Fruit fly (Drosophila melanogaster) whole organism, adult: ENCODE measurements around the gene CG4704.

Source experiments
- CG14711 ChIP-seq: fragments of 200-800 bp; sonication (Bioruptor generic); optimal IDR thresholded peaks from 2 replicates; lab custom pipeline; 2018; ENCODE audit warnings: missing biosample characterization, mild to moderate bottlenecking, missing genetic modification characterization, moderate library complexity
- CG33017 ChIP-seq: fragments of 200-800 bp; sonication (Bioruptor generic); optimal IDR thresholded peaks from 2 replicates; lab custom pipeline; 2018; ENCODE audit warnings: missing biosample characterization, mild to moderate bottlenecking, missing genetic modification characterization, moderate library complexity
- CG5204 ChIP-seq: fragments of 200-800 bp; sonication (Bioruptor generic); optimal IDR thresholded peaks from 2 replicates; lab custom pipeline; 2016; ENCODE audit warnings: missing biosample characterization, missing genetic modification characterization
- CG7045 ChIP-seq: fragments of 200-800 bp; sonication (Bioruptor generic); optimal IDR thresholded peaks from 2 replicates; lab custom pipeline; 2017; ENCODE audit warnings: missing biosample characterization, mild to moderate bottlenecking, missing genetic modification characterization
- Hr96 ChIP-seq: fragments of 200-800 bp; sonication (Bioruptor generic); optimal IDR thresholded peaks from 2 replicates; lab custom pipeline; 2016; ENCODE audit warnings: missing biosample characterization, missing genetic modification characterization
- cic ChIP-seq: fragments of 200-800 bp; sonication (Bioruptor generic); optimal IDR thresholded peaks from 2 replicates; lab custom pipeline; 2017; ENCODE audit warnings: missing biosample characterization, mild to moderate bottlenecking, missing genetic modification characterization, moderate library complexity
- kay ChIP-seq: fragments of 200-800 bp; sonication (Bioruptor generic); peaks from one replicate; lab custom pipeline; 2016; ENCODE audit warnings: missing biosample characterization, missing genetic modification characterization, borderline replicate concordance

DNA sequence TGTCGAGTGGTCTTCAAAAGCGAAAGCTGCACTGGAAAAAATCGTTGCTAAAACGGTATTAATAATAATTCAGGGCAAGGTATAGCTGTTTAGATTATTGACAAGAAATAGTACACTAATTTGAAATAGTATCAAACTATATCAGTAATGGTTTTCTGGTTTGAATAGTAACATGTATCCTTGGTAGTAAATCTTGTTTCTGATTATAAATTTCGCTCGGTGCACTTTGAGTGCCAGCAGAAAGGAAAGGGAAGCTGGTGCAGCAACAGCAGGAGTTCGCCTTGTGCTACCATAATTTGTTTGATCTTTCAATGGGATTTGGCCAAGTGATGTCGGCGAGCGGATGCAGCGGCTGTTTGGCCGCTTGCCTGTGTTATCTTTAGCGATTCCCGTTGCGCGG, 40.7 kb upstream of the CG4704 start:
- TF ChIP-seq CG33017 (tag; lab: Kevin White, UChicago): no peak
- no peak for TF ChIP-seq kay (GFP tag; lab: Kevin White, UChicago)
- TF ChIP-seq cic (GFP tag; lab: Kevin White, UChicago): no peak
- no peak for TF ChIP-seq CG5204 (GFP tag; lab: Kevin White, UChicago)
- TF ChIP-seq Hr96: no peak
- no peak for TF ChIP-seq CG7045
- TF ChIP-seq CG14711 (tag; lab: Kevin White, UChicago): no peak
